Worm (Caenorhabditis elegans): ENCODE results near the gene Y61A9LA.4.
"Not testable (repeated sequence)": the region's sequence is repeated elsewhere in the genome, so short reads cannot be mapped to it uniquely, and the experiment has no call there.

DNA sequence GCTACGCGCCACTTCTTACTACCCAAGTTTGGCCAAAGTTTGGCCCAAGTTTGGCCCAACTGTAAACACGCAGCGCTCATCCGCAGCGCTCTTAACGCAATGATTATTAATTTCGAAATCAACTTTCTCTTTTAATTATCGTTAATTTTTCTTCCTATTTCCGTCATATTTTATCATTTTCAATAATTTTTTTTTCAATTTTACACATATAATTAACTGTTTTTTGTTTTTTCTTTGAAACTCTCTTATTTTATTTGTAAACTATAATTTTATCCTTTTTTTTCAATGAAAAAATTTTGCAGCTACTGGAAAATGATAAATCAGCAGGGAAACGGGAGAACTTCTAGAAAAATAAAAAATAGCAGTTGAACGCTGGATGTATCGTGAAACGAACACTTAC, at the start of gene Y61A9LA.4:
- TF ChIP-seq him-1, W03F9.2, dao-5 (tag; optimal IDR thresholded peaks at IDR 0.05): not testable (repeated sequence)
